Worm (Caenorhabditis elegans) whole organism, L4/young adult: Measurements from ENCODE around the gene T21C9.13.

Experiments
- W03F9.2 ChIP-seq: fragments of 150-350 bp; optimal IDR thresholded peaks from 2 replicates; lab custom pipeline; 2014; ENCODE audit warnings: missing biosample characterization, missing genetic modification characterization
- dao-5 ChIP-seq: sonication (generic microtip); optimal IDR thresholded peaks from 2 replicates; lab custom pipeline; 2016; ENCODE audit warnings: missing genotype, missing genetic modification characterization, moderate library complexity, missing compliant biosample characterization
- him-1 ChIP-seq: sonication (generic microtip); optimal IDR thresholded peaks from 2 replicates; lab custom pipeline; 2016; ENCODE audit warnings: missing genotype, missing genetic modification reagents, missing genetic modification characterization, missing compliant biosample characterization

- TF ChIP-seq dao-5: no peak
- no peak for TF ChIP-seq him-1 (tag; lab: Kevin White, UChicago)
- no peak for TF ChIP-seq W03F9.2 (tag; lab: Kevin White, UChicago)
Observed at ce11 chrV:10572614-10573013, 24.5 kb upstream of the T21C9.13 start, which contains the start of gene del-6.
